Worm (Caenorhabditis elegans) whole organism, L3 larva: ENCODE results near the gene bus-18.

Experiments used
- ZK546.5 ChIP-seq: sonication (generic microtip); optimal IDR thresholded peaks from 2 replicates; lab custom pipeline; 2017; ENCODE audit warnings: missing biosample characterization, missing genetic modification characterization
- aly-2 ChIP-seq: fragments of 150-350 bp; optimal IDR thresholded peaks from 2 replicates; lab custom pipeline; 2014; ENCODE audit warnings: missing biosample characterization, missing genetic modification characterization
- ama-1 ChIP-seq: fragments of 150-350 bp; optimal IDR thresholded peaks from 2 replicates; lab custom pipeline; 2018
- ceh-16 ChIP-seq: sonication (generic microtip); optimal IDR thresholded peaks from 2 replicates; lab custom pipeline; 2017; ENCODE audit warnings: missing biosample characterization, missing genetic modification characterization
- ceh-28 ChIP-seq: fragments of 150-350 bp; optimal IDR thresholded peaks from 2 replicates; lab custom pipeline; 2014; ENCODE audit warnings: missing biosample characterization, missing genetic modification reagents, missing genetic modification characterization
- ceh-9 ChIP-seq: sonication (generic microtip); optimal IDR thresholded peaks from 2 replicates; lab custom pipeline; 2018; ENCODE audit warnings: missing biosample characterization, missing genetic modification characterization
- egl-27 ChIP-seq: sonication (generic microtip); optimal IDR thresholded peaks from 4 replicates; lab custom pipeline; 2017; ENCODE audit warnings: missing biosample characterization, missing genetic modification reagents, missing genetic modification characterization
- egl-5 ChIP-seq: fragments of 150-350 bp; optimal IDR thresholded peaks from 2 replicates; lab custom pipeline; 2017; ENCODE audit warnings: missing biosample characterization, missing genetic modification reagents, missing genetic modification characterization, inconsistent platforms
- elt-2 ChIP-seq: sonication (generic microtip); optimal IDR thresholded peaks from 2 replicates; lab custom pipeline; 2016; ENCODE audit warnings: missing genetic modification reagents, mild to moderate bottlenecking, missing genetic modification characterization, missing compliant biosample characterization
- elt-3 ChIP-seq, 3 experiments: fragments of 150-350 bp in 1 of 3; sonication (generic microtip) in 2 of 3; optimal IDR thresholded peaks; 2 replicates in 2 of 3; 4 replicates in 1 of 3; lab custom pipeline; 2014 to 2017; ENCODE audit warnings: missing biosample characterization in 3 of 3, missing genetic modification characterization in 3 of 3
- eor-1 ChIP-seq, 2 experiments: fragments of 150-350 bp; optimal IDR thresholded peaks; 2 replicates each; lab custom pipeline; 2014 to 2018; ENCODE audit warnings: missing biosample characterization in 2 of 2, missing genetic modification characterization in 2 of 2
- jun-1 ChIP-seq: fragments of 150-350 bp; optimal IDR thresholded peaks from 2 replicates; lab custom pipeline; 2014; ENCODE audit warnings: missing biosample characterization, missing genetic modification reagents, missing genetic modification characterization
- lin-15B ChIP-seq: fragments of 150-350 bp; optimal IDR thresholded peaks from 2 replicates; lab custom pipeline; 2014; ENCODE audit warnings: missing biosample characterization, missing genetic modification characterization
- lin-39 ChIP-seq: fragments of 150-350 bp; optimal IDR thresholded peaks from 2 replicates; lab custom pipeline; 2018; ENCODE audit warnings: missing biosample characterization, missing genetic modification reagents, missing genetic modification characterization
- lsy-12 ChIP-seq: sonication (generic microtip); optimal IDR thresholded peaks from 2 replicates; lab custom pipeline; 2016; ENCODE audit warnings: mild to moderate bottlenecking, missing genetic modification characterization, missing compliant biosample characterization
- mdl-1 ChIP-seq: fragments of 150-350 bp; optimal IDR thresholded peaks from 2 replicates; lab custom pipeline; 2014; ENCODE audit warnings: missing biosample characterization, missing genetic modification characterization
- mml-1 ChIP-seq: fragments of 150-350 bp; sonication (generic microtip); optimal IDR thresholded peaks from 3 replicates; lab custom pipeline; 2014; ENCODE audit warnings: missing biosample characterization, missing genetic modification characterization
- nfya-1 ChIP-seq: sonication (generic microtip); optimal IDR thresholded peaks from 2 replicates; lab custom pipeline; 2017; ENCODE audit warnings: missing genetic modification characterization, mild to moderate bottlenecking, missing compliant biosample characterization, antibody characterized with exemption, moderate library complexity; ENCODE audit not compliant: insufficient read depth
- nhr-11 ChIP-seq: fragments of 150-350 bp; optimal IDR thresholded peaks from 2 replicates; lab custom pipeline; 2014; ENCODE audit warnings: missing biosample characterization, missing genetic modification characterization
- nhr-12 ChIP-seq: fragments of 150-350 bp; optimal IDR thresholded peaks from 2 replicates; lab custom pipeline; 2014; ENCODE audit warnings: missing biosample characterization, missing genetic modification characterization
- nhr-23 ChIP-seq: fragments of 150-350 bp; optimal IDR thresholded peaks from 2 replicates; lab custom pipeline; 2014; ENCODE audit warnings: missing biosample characterization, missing genetic modification reagents, missing genetic modification characterization
- nhr-237 ChIP-seq: fragments of 150-350 bp; optimal IDR thresholded peaks from 2 replicates; lab custom pipeline; 2014; ENCODE audit warnings: missing biosample characterization, missing genetic modification characterization
- nhr-25 ChIP-seq: sonication (generic microtip); optimal IDR thresholded peaks from 2 replicates; lab custom pipeline; 2017; ENCODE audit warnings: missing biosample characterization, missing genetic modification characterization
- nhr-28 ChIP-seq: fragments of 150-350 bp; optimal IDR thresholded peaks from 2 replicates; lab custom pipeline; 2014; ENCODE audit warnings: missing biosample characterization, missing genetic modification characterization
- nhr-43 ChIP-seq: sonication (generic microtip); optimal IDR thresholded peaks from 2 replicates; lab custom pipeline; 2016; ENCODE audit warnings: mild to moderate bottlenecking, missing genetic modification characterization, missing compliant biosample characterization; ENCODE audit not compliant: poor library complexity, severe bottlenecking
- nhr-76 ChIP-seq: fragments of 150-350 bp; sonication (generic microtip); optimal IDR thresholded peaks from 5 replicates; lab custom pipeline; 2014; ENCODE audit warnings: missing biosample characterization, missing genetic modification characterization
- pqm-1 ChIP-seq: fragments of 150-350 bp; optimal IDR thresholded peaks from 2 replicates; lab custom pipeline; 2017; ENCODE audit warnings: missing biosample characterization, missing genetic modification characterization, inconsistent platforms
- sea-2 ChIP-seq: fragments of 150-350 bp; sonication (generic microtip); optimal IDR thresholded peaks from 4 replicates; lab custom pipeline; 2014; ENCODE audit warnings: missing biosample characterization, missing genetic modification reagents, missing genetic modification characterization
- snpc-4 ChIP-seq: fragments of 150-350 bp; optimal IDR thresholded peaks from 2 replicates; lab custom pipeline; 2014; ENCODE audit warnings: missing biosample characterization, missing genetic modification characterization
- tbx-2 ChIP-seq: sonication (generic microtip); optimal IDR thresholded peaks from 2 replicates; lab custom pipeline; 2016; ENCODE audit warnings: mild to moderate bottlenecking, missing genetic modification characterization, missing compliant biosample characterization
- unc-62 ChIP-seq: fragments of 150-350 bp; sonication (generic microtip); optimal IDR thresholded peaks from 4 replicates; lab custom pipeline; 2014; ENCODE audit warnings: missing biosample characterization, missing genetic modification reagents, missing genetic modification characterization
- zag-1 ChIP-seq: fragments of 150-350 bp; optimal IDR thresholded peaks from 2 replicates; lab custom pipeline; 2014; ENCODE audit warnings: missing biosample characterization, missing genetic modification characterization
- ztf-11 ChIP-seq: fragments of 150-350 bp; optimal IDR thresholded peaks from 2 replicates; lab custom pipeline; 2014; ENCODE audit warnings: missing biosample characterization, missing genetic modification characterization
- ztf-4 ChIP-seq: fragments of 150-350 bp; optimal IDR thresholded peaks from 2 replicates; lab custom pipeline; 2014; ENCODE audit warnings: missing biosample characterization, missing genetic modification characterization

Gene bus-18

ce11 chrV:11811921-11812320 is 38.4 kb downstream of the bus-18 start, which contains the start of gene D2023.3:
D2023.3 (minus strand) TSS chrV:11812021.
- TF ChIP-seq zag-1 (tag; lab: Kevin White, UChicago), result no peak
- TF ChIP-seq nhr-12 (tag; lab: Kevin White, UChicago), result no peak

DNA sequence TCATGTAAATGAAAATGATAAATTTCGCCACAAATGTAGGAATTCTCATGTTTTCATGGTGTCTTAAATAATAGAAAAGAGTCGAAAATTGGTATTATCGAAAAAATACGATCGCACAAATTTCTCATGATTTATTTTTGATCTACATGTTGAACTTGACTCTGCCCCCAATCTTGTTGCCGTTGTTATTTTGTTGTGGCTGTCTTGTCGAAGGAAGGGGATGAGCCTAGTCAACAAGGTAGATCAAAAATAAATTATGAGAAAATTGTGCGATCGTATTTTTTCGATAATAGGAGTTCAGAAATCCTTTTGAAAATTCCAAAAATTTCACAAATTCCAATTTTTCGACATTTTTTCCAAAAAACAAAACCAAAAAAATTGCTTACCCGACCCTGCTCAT is 42.0 kb downstream of the bus-18 start:
- no peak for TF ChIP-seq nhr-237 (tag; lab: Kevin White, UChicago)
- no peak for TF ChIP-seq eor-1 (tag; optimal IDR thresholded peaks at IDR 0.05; lab: Kevin White, UChicago)
- no peak for TF ChIP-seq snpc-4 (tag; lab: Kevin White, UChicago)
- no peak for TF ChIP-seq ztf-11
- TF ChIP-seq egl-5 (tag; lab: Kevin White, UChicago), result no peak
- TF ChIP-seq elt-3 (tag; optimal IDR thresholded peaks at IDR 0.05; lab: Kevin White, UChicago), result no peak
- TF ChIP-seq nhr-12 (tag; lab: Kevin White, UChicago), result no peak

- no peak for TF ChIP-seq ceh-28 (tag; lab: Kevin White, UChicago)
- TF ChIP-seq egl-27 (tag; lab: Kevin White, UChicago), result no peak
- TF ChIP-seq unc-62 (GFP tag; lab: Kevin White, UChicago), result no peak
- no peak for TF ChIP-seq tbx-2 (tag; lab: Kevin White, UChicago)
- no peak for TF ChIP-seq nhr-23 (tag; lab: Kevin White, UChicago)
Measured at ce11 chrV:11817263-11817726, 43.8 kb downstream of the bus-18 start.

DNA sequence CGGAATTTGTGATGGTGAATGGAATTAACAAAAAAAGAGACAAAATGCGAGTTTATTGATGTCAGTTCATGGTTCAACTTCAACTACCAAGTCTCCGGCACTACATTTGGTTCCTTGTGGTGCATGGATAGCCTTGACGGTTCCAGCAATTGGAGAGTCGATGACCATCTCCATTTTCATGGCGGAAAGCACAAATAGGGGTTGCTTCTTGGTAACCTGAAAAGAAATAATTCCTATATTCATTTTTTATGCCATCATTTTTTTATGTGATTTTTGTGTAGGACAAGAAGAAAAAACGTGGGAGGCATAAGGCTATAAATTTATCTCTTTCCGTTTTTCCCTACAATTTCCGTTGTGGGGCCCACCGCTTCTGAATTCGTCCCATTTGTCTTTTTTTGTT is 44.5 kb downstream of the bus-18 start:
- TF ChIP-seq egl-5 (tag; lab: Kevin White, UChicago) (no peak), nfya-1 (tag; lab: Kevin White, UChicago) (no peak), nhr-11 (tag; lab: Kevin White, UChicago) (no peak)

DNA sequence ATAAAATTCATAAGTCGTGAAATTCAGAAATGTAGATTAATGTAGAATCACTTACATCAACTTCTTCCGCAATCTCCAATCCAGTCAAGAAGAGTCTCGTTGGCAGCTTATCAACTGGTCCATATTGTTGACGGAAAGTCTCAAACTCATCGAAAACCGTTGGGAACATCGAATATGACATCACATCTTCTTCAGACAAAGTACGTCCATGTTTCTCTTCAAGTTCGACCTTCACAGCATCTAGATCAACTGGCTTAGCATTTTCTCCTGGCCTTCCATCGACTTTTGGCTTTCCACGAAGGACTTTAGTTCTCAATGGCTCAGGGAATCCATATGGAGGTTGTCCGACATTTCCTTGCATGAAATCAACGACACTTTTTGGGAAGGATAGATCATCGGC is 45.3 kb downstream of the bus-18 start:
- TF ChIP-seq ama-1 (lab: Kevin White, UChicago) (peak; percentile 55), lsy-12 (tag; lab: Kevin White, UChicago) (no peak), mdl-1 (tag; lab: Kevin White, UChicago) (no peak)
- TF ChIP-seq, all 47 proteins: peak for 1

DNA sequence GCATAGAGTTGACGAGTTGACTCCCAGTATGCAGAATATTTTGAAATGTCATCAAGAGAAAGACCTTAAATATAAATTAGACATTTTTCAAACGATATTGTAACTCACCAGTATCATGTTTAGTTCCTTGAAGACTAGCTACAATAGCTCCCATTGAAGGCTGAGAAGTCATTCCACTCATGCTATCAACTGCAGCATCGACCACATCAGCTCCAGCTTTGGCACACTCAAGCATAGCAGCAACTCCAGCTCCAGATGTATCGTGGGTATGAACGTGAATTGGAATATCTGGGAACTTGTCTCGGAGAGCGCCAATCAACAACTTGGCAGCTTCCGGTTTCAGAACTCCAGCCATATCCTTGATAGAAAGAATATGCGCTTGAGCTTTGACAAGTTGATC is 45.9 kb downstream of the bus-18 start:
- TF ChIP-seq ceh-28 (tag; lab: Kevin White, UChicago) (no peak), elt-3 (tag; optimal IDR thresholded peaks at IDR 0.05; lab: Kevin White, UChicago) (no peak), jun-1 (tag; lab: Kevin White, UChicago) (no peak), ama-1 (lab: Kevin White, UChicago) (peak; percentile 42), tbx-2 (tag; lab: Kevin White, UChicago) (no peak), nhr-43 (tag; lab: Kevin White, UChicago) (no peak), nhr-25 (no peak)
- TF ChIP-seq, all 47 proteins: peak for 1

DNA sequence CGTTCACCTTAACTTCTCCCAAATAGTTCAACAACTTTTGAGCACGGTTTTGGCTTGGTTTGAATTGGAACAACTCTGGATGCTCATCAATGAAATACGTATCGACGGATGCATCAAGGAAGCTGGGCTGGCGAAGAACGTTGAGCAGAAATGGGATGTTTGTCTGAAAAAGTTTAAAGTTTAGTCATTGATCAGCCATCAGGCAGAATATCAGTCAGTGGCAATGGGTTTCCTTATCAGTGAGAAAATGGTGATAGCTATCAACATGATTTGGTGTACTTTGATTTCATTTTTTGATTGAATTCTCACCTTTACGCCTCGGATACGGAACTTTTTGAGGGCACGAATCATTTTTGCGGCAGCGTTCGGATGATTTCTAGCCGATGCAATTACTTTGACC is 47.0 kb downstream of the bus-18 start:
- peak; percentile 50 for TF ChIP-seq pqm-1 (tag; lab: Kevin White, UChicago)
- peak; percentile 89 for TF ChIP-seq ama-1 (lab: Kevin White, UChicago)
- no peak for TF ChIP-seq snpc-4 (tag; lab: Kevin White, UChicago)
- peak; percentile 34 for TF ChIP-seq nhr-43 (tag; lab: Kevin White, UChicago)
- peak; percentile 62 for TF ChIP-seq elt-2 (tag; lab: Kevin White, UChicago)

- TF ChIP-seq ZK546.5 (tag; lab: Kevin White, UChicago), result no peak
- TF ChIP-seq zag-1 (tag; lab: Kevin White, UChicago), result no peak
- TF ChIP-seq jun-1 (tag; lab: Kevin White, UChicago), result peak; percentile 56
- TF ChIP-seq nhr-76 (tag; lab: Kevin White, UChicago), result no peak
- TF ChIP-seq ztf-11, result no peak
- no peak for TF ChIP-seq nhr-11 (tag; lab: Kevin White, UChicago)
- TF ChIP-seq sea-2 (GFP tag; lab: Kevin White, UChicago), result no peak
- no peak for TF ChIP-seq ceh-16 (tag; lab: Kevin White, UChicago)
- TF ChIP-seq aly-2 (tag; lab: Kevin White, UChicago), result no peak
- no peak for TF ChIP-seq mdl-1 (tag; lab: Kevin White, UChicago)
- TF ChIP-seq ama-1 (lab: Kevin White, UChicago), result peak; percentile 59
- TF ChIP-seq ztf-4 (tag; lab: Kevin White, UChicago), result no peak
- no peak for TF ChIP-seq egl-27 (tag; lab: Kevin White, UChicago)
- peak; percentile 19 for TF ChIP-seq lsy-12 (tag; lab: Kevin White, UChicago)
- peak; percentile 30 for TF ChIP-seq nfya-1 (tag; lab: Kevin White, UChicago)
- TF ChIP-seq mml-1, result no peak
- no peak for TF ChIP-seq nhr-237 (tag; lab: Kevin White, UChicago)
- no peak for TF ChIP-seq elt-3 (tag; optimal IDR thresholded peaks at IDR 0.05; lab: Kevin White, UChicago)
- TF ChIP-seq ceh-9 (tag; lab: Kevin White, UChicago), result no peak
- TF ChIP-seq nhr-12 (tag; lab: Kevin White, UChicago), result no peak
- TF ChIP-seq nhr-28, result no peak
- no peak for TF ChIP-seq nhr-43 (tag; lab: Kevin White, UChicago)
- TF ChIP-seq lin-15B (tag; lab: Kevin White, UChicago), result no peak
- peak; percentile 7 for TF ChIP-seq ceh-28 (tag; lab: Kevin White, UChicago)
- no peak for TF ChIP-seq egl-5 (tag; lab: Kevin White, UChicago)
- peak; percentile 15 for TF ChIP-seq lin-39 (tag; lab: Kevin White, UChicago)
- TF ChIP-seq elt-2 (tag; lab: Kevin White, UChicago), result peak; percentile 71
Measured at ce11 chrV:11822461-11822939, 49.0 kb downstream of the bus-18 start, which contains the start of gene pyc-1. pyc-1 (minus strand) TSS chrV:11822529.
